Worm (Caenorhabditis elegans) whole organism, young adult: Measurements from ENCODE around the gene gst-18.

Experiments used
- B0035.1 ChIP-seq: sonication (generic microtip); optimal IDR thresholded peaks from 2 replicates; lab custom pipeline; 2016; ENCODE audit warnings: missing genetic modification characterization, mild to moderate bottlenecking, missing compliant biosample characterization, missing genotype, missing genetic modification reagents
- B0336.3 ChIP-seq: fragments of 200-800 bp; sonication (Bioruptor generic); IDR thresholded peaks from 2 replicates; pipeline ENCODE4 v1.3.6; 2022; ENCODE audit warnings: missing genetic modification characterization, missing compliant biosample characterization
- F22D6.2 ChIP-seq: sonication (generic microtip); optimal IDR thresholded peaks from 2 replicates; lab custom pipeline; 2016; ENCODE audit warnings: mild to moderate bottlenecking, missing genetic modification characterization, missing compliant biosample characterization
- F23B12.7 ChIP-seq: sonication (generic microtip); optimal IDR thresholded peaks from 2 replicates; lab custom pipeline; 2017; ENCODE audit warnings: missing genetic modification characterization, mild to moderate bottlenecking, missing compliant biosample characterization, antibody characterized with exemption, moderate library complexity; ENCODE audit not compliant: insufficient read depth
- F33H1.4 ChIP-seq: fragments of 200-800 bp; sonication (Bioruptor generic); IDR thresholded peaks from 2 replicates; pipeline ENCODE4 v1.3.6; 2022; ENCODE audit warnings: missing genetic modification reagents, missing genetic modification characterization, missing compliant biosample characterization
- F37B4.10 ChIP-seq: fragments of 200-800 bp; sonication (Bioruptor generic); IDR thresholded peaks from 2 replicates; pipeline ENCODE4 v1.3.6; 2022; ENCODE audit warnings: missing genetic modification characterization, missing compliant biosample characterization
- F39B2.1 ChIP-seq: fragments of 200-800 bp; sonication (Bioruptor generic); IDR thresholded peaks from 2 replicates; pipeline ENCODE4 v1.3.6; 2022; ENCODE audit warnings: missing genetic modification reagents, missing genetic modification characterization, missing compliant biosample characterization
- F49E8.2 ChIP-seq: sonication (generic microtip); optimal IDR thresholded peaks from 3 replicates; lab custom pipeline; 2017; ENCODE audit warnings: missing genetic modification characterization, mild to moderate bottlenecking, missing compliant biosample characterization, antibody characterized with exemption, moderate library complexity; ENCODE audit not compliant: insufficient read depth
- F57C9.4 ChIP-seq: sonication (generic microtip); optimal IDR thresholded peaks from 2 replicates; lab custom pipeline; 2017; ENCODE audit warnings: mild to moderate bottlenecking, missing genetic modification characterization, missing compliant biosample characterization
- T07F8.4 ChIP-seq: sonication (generic microtip); optimal IDR thresholded peaks from 2 replicates; lab custom pipeline; 2016; ENCODE audit warnings: mild to moderate bottlenecking, missing genetic modification characterization, moderate library complexity, missing compliant biosample characterization
- Y53G8AR.9 ChIP-seq: fragments of 200-800 bp; sonication (Bioruptor generic); conservative IDR thresholded peaks from 2 replicates; pipeline ENCODE4 v1.3.6; 2022; ENCODE audit warnings: missing genetic modification reagents, missing genetic modification characterization, missing compliant biosample characterization
- Y95B8A.8 ChIP-seq: fragments of 200-800 bp; sonication (Bioruptor generic); IDR thresholded peaks from 2 replicates; pipeline ENCODE4 v1.3.6; 2022; ENCODE audit warnings: missing genetic modification reagents, missing genetic modification characterization, missing compliant biosample characterization
- aptf-2 ChIP-seq: fragments of 200-800 bp; sonication (Bioruptor generic); conservative IDR thresholded peaks from 2 replicates; pipeline ENCODE4 v1.3.6; 2022; ENCODE audit warnings: missing genetic modification reagents, missing genetic modification characterization, missing compliant biosample characterization
- aptf-3 ChIP-seq: fragments of 200-800 bp; sonication (Bioruptor generic); IDR thresholded peaks from 2 replicates; pipeline ENCODE4 v1.3.6; 2022; ENCODE audit warnings: missing genetic modification characterization, missing compliant biosample characterization
- attf-5 ChIP-seq: fragments of 200-800 bp; sonication (Bioruptor generic); optimal IDR thresholded peaks from 2 replicates; lab custom pipeline; 2018; ENCODE audit warnings: mild to moderate bottlenecking, missing genetic modification characterization, missing compliant biosample characterization
- attf-6 ChIP-seq: fragments of 200-800 bp; sonication (Bioruptor generic); IDR thresholded peaks from 2 replicates; pipeline ENCODE4 v1.3.6; 2022; ENCODE audit warnings: missing genetic modification reagents, missing genetic modification characterization, missing compliant biosample characterization
- cebp-1 ChIP-seq, 2 experiments: fragments of 200-800 bp in 1 of 2; sonication (Bioruptor generic) in 1 of 2; sonication (generic microtip) in 1 of 2; IDR thresholded peaks in 1 of 2; optimal IDR thresholded peaks in 1 of 2; 2 replicates each; pipeline versions ENCODE4 v1.3.6 to Lab custom; 2017 to 2022; ENCODE audit warnings: missing compliant biosample characterization in 2 of 2, missing genetic modification characterization in 2 of 2, mild to moderate bottlenecking in 1 of 2, missing genetic modification reagents in 1 of 2, moderate library complexity in 1 of 2
- ceh-100 ChIP-seq: fragments of 200-800 bp; sonication (Bioruptor generic); IDR thresholded peaks from 2 replicates; pipeline ENCODE4 v1.3.6; 2022; ENCODE audit warnings: missing genetic modification reagents, missing genetic modification characterization, missing compliant biosample characterization
- ceh-27 ChIP-seq: fragments of 200-800 bp; sonication (Bioruptor generic); optimal IDR thresholded peaks from 2 replicates; lab custom pipeline; 2018; ENCODE audit warnings: mild to moderate bottlenecking, missing genetic modification characterization, moderate library complexity, missing compliant biosample characterization
- die-1 ChIP-seq: sonication (generic microtip); optimal IDR thresholded peaks from 2 replicates; lab custom pipeline; 2016; ENCODE audit warnings: missing genotype, mild to moderate bottlenecking, missing genetic modification characterization, missing compliant biosample characterization
- dox-1 ChIP-seq: fragments of 200-800 bp; sonication (Bioruptor generic); IDR thresholded peaks from 2 replicates; pipeline ENCODE4 v1.3.6; 2022; ENCODE audit warnings: missing genetic modification reagents, missing genetic modification characterization, missing compliant biosample characterization
- dpl-1 ChIP-seq: fragments of 150-350 bp; optimal IDR thresholded peaks from 2 replicates; lab custom pipeline; 2014; ENCODE audit warnings: missing biosample characterization, missing genetic modification reagents, missing genetic modification characterization
- egrh-3 ChIP-seq: fragments of 200-800 bp; sonication (Bioruptor generic); IDR thresholded peaks from 2 replicates; pipeline ENCODE4 v1.3.6; 2022; ENCODE audit warnings: missing genetic modification reagents, missing genetic modification characterization, missing compliant biosample characterization
- fkh-3 ChIP-seq: sonication (generic microtip); optimal IDR thresholded peaks from 2 replicates; lab custom pipeline; 2016; ENCODE audit warnings: mild to moderate bottlenecking, missing genetic modification characterization, missing compliant biosample characterization
- hlh-26 ChIP-seq: fragments of 200-800 bp; sonication (Bioruptor generic); conservative IDR thresholded peaks from 2 replicates; pipeline ENCODE4 v1.3.6; 2022; ENCODE audit warnings: missing genetic modification reagents, missing genetic modification characterization, missing compliant biosample characterization
- hrde-1 ChIP-seq: sonication (generic microtip); optimal IDR thresholded peaks from 2 replicates; lab custom pipeline; 2016; ENCODE audit warnings: missing genetic modification characterization, mild to moderate bottlenecking, missing compliant biosample characterization, moderate library complexity, missing genotype, missing genetic modification reagents, borderline replicate concordance
- let-526 ChIP-seq: fragments of 200-800 bp; sonication (Bioruptor generic); IDR thresholded peaks from 2 replicates; pipeline ENCODE4 v1.3.6; 2022; ENCODE audit warnings: missing genetic modification reagents, missing genetic modification characterization, missing compliant biosample characterization
- let-607 ChIP-seq, 2 experiments: fragments of 200-800 bp in 1 of 2; sonication (Bioruptor generic) in 1 of 2; sonication (generic microtip) in 1 of 2; optimal IDR thresholded peaks; 2 replicates each; lab custom pipeline; 2016 to 2018; ENCODE audit warnings: mild to moderate bottlenecking in 2 of 2, missing compliant biosample characterization in 2 of 2, missing genetic modification characterization in 2 of 2, moderate library complexity in 2 of 2, missing genotype in 1 of 2
- lin-40 ChIP-seq: sonication (generic microtip); optimal IDR thresholded peaks from 2 replicates; lab custom pipeline; 2016; ENCODE audit warnings: missing genetic modification characterization, mild to moderate bottlenecking, missing compliant biosample characterization, missing genotype, missing genetic modification reagents
- mxl-1 ChIP-seq: sonication (generic microtip); optimal IDR thresholded peaks from 2 replicates; lab custom pipeline; 2016; ENCODE audit warnings: missing genetic modification characterization, missing compliant biosample characterization
- nfya-2 ChIP-seq: fragments of 200-800 bp; sonication (Bioruptor generic); IDR thresholded peaks from 2 replicates; pipeline ENCODE4 v1.3.6; 2022; ENCODE audit warnings: missing genetic modification reagents, missing genetic modification characterization, missing compliant biosample characterization
- nfyb-1 ChIP-seq: fragments of 200-800 bp; sonication (Bioruptor generic); IDR thresholded peaks from 2 replicates; pipeline ENCODE4 v1.3.6; 2022; ENCODE audit warnings: missing genetic modification reagents, missing genetic modification characterization, missing compliant biosample characterization
- nhr-179 ChIP-seq: sonication (generic microtip); optimal IDR thresholded peaks from 2 replicates; lab custom pipeline; 2016; ENCODE audit warnings: mild to moderate bottlenecking, missing genetic modification characterization, missing compliant biosample characterization
- nhr-80 ChIP-seq: sonication (generic microtip); optimal IDR thresholded peaks from 2 replicates; lab custom pipeline; 2016; ENCODE audit warnings: missing genetic modification characterization, missing compliant biosample characterization
- repo-1 ChIP-seq: sonication (generic microtip); optimal IDR thresholded peaks from 2 replicates; lab custom pipeline; 2017; ENCODE audit warnings: mild to moderate bottlenecking, missing genetic modification characterization, missing compliant biosample characterization
- rpc-1 ChIP-seq, 2 experiments: fragments of 150-350 bp in 1 of 2; sonication (generic microtip) in 1 of 2; optimal IDR thresholded peaks; 2 replicates each; lab custom pipeline; 2014 to 2018; ENCODE audit warnings: missing biosample characterization in 1 of 2, missing genetic modification characterization in 1 of 2, missing genetic modification reagents in 1 of 2, missing genotype in 1 of 2
- somi-1 ChIP-seq: fragments of 200-800 bp; sonication (Bioruptor generic); optimal IDR thresholded peaks from 2 replicates; lab custom pipeline; 2018; ENCODE audit warnings: mild to moderate bottlenecking, missing genetic modification characterization, missing compliant biosample characterization
- tbp1 ChIP-seq: fragments of 200-800 bp; sonication (Bioruptor generic); optimal IDR thresholded peaks from 2 replicates; lab custom pipeline; 2018; ENCODE audit warnings: mild to moderate bottlenecking, missing genetic modification characterization, missing compliant biosample characterization
- tlf-1 ChIP-seq: fragments of 200-800 bp; sonication (Bioruptor generic); optimal IDR thresholded peaks from 2 replicates; lab custom pipeline; 2018; ENCODE audit warnings: mild to moderate bottlenecking, missing genetic modification characterization, missing compliant biosample characterization
- unc-130 ChIP-seq: sonication (generic microtip); optimal IDR thresholded peaks from 2 replicates; lab custom pipeline; 2016; ENCODE audit warnings: missing genetic modification reagents, missing genetic modification characterization, missing compliant biosample characterization
- xnd-1 ChIP-seq: sonication (generic microtip); optimal IDR thresholded peaks from 2 replicates; lab custom pipeline; 2016; ENCODE audit warnings: missing genotype, missing genetic modification reagents, missing genetic modification characterization, missing compliant biosample characterization
- zfh-2 ChIP-seq: fragments of 200-800 bp; sonication (Bioruptor generic); conservative IDR thresholded peaks from 2 replicates; pipeline ENCODE4 v1.3.6; 2022; ENCODE audit warnings: missing genetic modification reagents, missing genetic modification characterization, missing compliant biosample characterization
- ztf-18 ChIP-seq: sonication (generic microtip); optimal IDR thresholded peaks from 2 replicates; lab custom pipeline; 2016; ENCODE audit warnings: missing genotype, mild to moderate bottlenecking, missing genetic modification characterization, missing compliant biosample characterization

gst-18 gene

DNA sequence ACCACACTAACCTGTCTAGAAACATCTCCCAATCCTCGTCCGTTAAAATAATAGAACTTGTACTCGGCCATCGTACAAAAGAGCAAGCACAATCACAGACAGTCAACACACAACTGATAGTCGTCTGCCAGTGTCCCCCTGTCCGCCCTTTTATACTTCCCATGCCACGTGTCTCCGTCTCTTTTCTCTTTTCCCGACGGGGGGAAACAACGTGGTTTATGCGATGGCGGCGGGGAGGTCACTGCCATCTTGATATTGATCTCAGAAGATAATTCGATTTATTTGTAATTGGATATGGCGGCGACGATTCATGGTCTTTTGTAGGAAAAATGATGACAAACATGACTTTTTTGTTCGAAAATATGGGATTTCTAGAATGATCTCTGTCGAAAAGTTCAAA, 21.0 kb downstream of the gst-18 start, which contains the start of gene gst-20:
TSS of gene gst-20 (minus strand) at position 170 of the 400 bp plus-strand sequence.
- peak; percentile 50 for TF ChIP-seq tbp1 (GFP tag; lab: Kevin White, UChicago)
- TF ChIP-seq nfya-2: no peak
- TF ChIP-seq nhr-80: peak; percentile 71
- peak; percentile 8 for TF ChIP-seq attf-5 (GFP tag; lab: Kevin White, UChicago)
- TF ChIP-seq dox-1 (GFP tag; lab: Robert Waterston, UW): 0 out of 2 replicates have a peak, but pooled peaks have one; percentile 34
- peak in 1 of 2 experiments; percentile 15 for TF ChIP-seq let-607 (tag; optimal IDR thresholded peaks at IDR 0.05; lab: Kevin White, UChicago)
- TF ChIP-seq attf-6 (GFP tag; lab: Robert Waterston, UW): no peak
- TF ChIP-seq lin-40: peak; percentile 20
- no peak for TF ChIP-seq rpc-1 (optimal IDR thresholded peaks at IDR 0.05; lab: Kevin White, UChicago)
- TF ChIP-seq rpc-1 (tag; optimal IDR thresholded peaks at IDR 0.05; lab: Kevin White, UChicago): no peak
- TF ChIP-seq Y53G8AR.9 (GFP tag; lab: Robert Waterston, UW): no peak
- no peak for TF ChIP-seq cebp-1 (GFP tag; IDR thresholded peaks at IDR 0.05; lab: Robert Waterston, UW)
- peak; percentile 29 for TF ChIP-seq cebp-1 (tag; optimal IDR thresholded peaks at IDR 0.05; lab: Kevin White, UChicago)

DNA sequence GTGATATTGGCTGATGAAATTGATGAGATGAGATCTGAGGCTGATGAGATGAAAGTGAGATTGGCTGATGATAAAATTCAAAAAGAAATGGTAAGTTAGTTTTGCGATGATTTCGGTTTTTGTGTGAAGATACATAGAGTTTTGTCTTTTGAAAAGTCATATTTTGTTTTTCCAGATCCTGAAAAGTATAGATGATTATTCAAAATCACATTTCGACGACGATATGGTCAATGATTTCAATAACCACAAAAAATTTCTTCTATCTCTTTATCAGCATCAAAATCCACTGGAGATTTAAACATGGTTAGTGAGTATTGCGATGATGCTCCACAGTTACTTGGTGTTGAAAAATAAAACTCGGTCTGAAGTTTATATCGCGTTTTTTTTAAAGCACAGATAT, 29.8 kb downstream of the gst-18 start, which contains the start of gene csp-1:
TSS of gene csp-1 (plus strand) at position 301 of the 400 bp plus-strand sequence.
- TF ChIP-seq nhr-179 (tag; lab: Kevin White, UChicago) (no peak), aptf-3 (GFP tag; lab: Robert Waterston, UW) (no peak), F37B4.10 (GFP tag; lab: Robert Waterston, UW) (no peak), let-526 (GFP tag; lab: Robert Waterston, UW) (no peak), B0035.1 (tag; lab: Kevin White, UChicago) (no peak), aptf-2 (GFP tag; lab: Robert Waterston, UW) (no peak), F33H1.4 (GFP tag; lab: Robert Waterston, UW) (no peak), nhr-80 (no peak), F57C9.4 (tag; lab: Kevin White, UChicago) (no peak), tlf-1 (GFP tag; lab: Kevin White, UChicago) (no peak)

DNA sequence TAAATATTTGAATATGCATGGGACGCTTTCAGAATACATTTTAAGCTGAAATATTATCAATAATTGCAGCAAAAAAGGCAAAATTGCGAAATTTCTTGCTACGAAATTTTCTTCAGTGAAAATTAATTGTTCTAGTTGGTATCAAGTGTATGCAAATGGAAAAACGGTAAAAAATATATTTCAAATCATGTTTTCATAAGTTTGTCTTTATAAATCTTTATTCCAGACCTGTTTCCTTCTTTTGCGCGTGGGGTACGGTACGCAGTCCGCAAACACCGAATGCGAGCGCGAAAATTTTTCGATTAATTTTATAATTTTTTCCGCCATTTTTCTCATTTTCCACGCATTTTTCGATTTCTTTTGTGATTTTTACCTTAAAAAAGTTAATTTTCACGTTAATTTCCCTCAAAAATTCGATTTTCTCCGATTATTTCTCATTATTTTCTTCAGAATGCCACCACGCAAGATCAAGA, 34.1 kb downstream of the gst-18 start, which contains the start of the genes fbxc-23 and csc-1:
TSS of gene fbxc-23 (minus strand) at position 51 of the 473 bp plus-strand sequence.
TSS of gene csc-1 (plus strand) at position 451 of the 473 bp plus-strand sequence.
- TF ChIP-seq let-607 (tag; optimal IDR thresholded peaks at IDR 0.05; lab: Kevin White, UChicago) (no peak), tbp1 (GFP tag; lab: Kevin White, UChicago) (peak; percentile 24), zfh-2 (no peak), egrh-3 (GFP tag; lab: Robert Waterston, UW) (no peak), ceh-27 (GFP tag; lab: Kevin White, UChicago) (no peak), F49E8.2 (tag; lab: Kevin White, UChicago) (peak; percentile 62), F22D6.2 (tag; lab: Kevin White, UChicago) (no peak), Y95B8A.8 (GFP tag; lab: Robert Waterston, UW) (peak; percentile 44; the same call in 1 of the 2 replicates), ceh-100 (GFP tag; lab: Robert Waterston, UW) (no peak), somi-1 (GFP tag; lab: Kevin White, UChicago) (no peak), fkh-3 (no peak), F23B12.7 (no peak), ztf-18 (no peak), hrde-1 (tag; lab: Kevin White, UChicago) (no peak), xnd-1 (tag; lab: Kevin White, UChicago) (peak; percentile 92), hlh-26 (GFP tag; lab: Robert Waterston, UW) (no peak), repo-1 (tag; lab: Kevin White, UChicago) (no peak), unc-130 (GFP tag; lab: Kevin White, UChicago) (no peak), die-1 (tag; lab: Kevin White, UChicago) (no peak), B0336.3 (GFP tag; lab: Robert Waterston, UW) (no peak), attf-5 (GFP tag; lab: Kevin White, UChicago) (no peak), F39B2.1 (GFP tag; lab: Robert Waterston, UW) (no peak), T07F8.4 (tag; lab: Kevin White, UChicago) (no peak), nfyb-1 (GFP tag; lab: Robert Waterston, UW) (no peak), dox-1 (GFP tag; lab: Robert Waterston, UW) (peak; percentile 67), F33H1.4 (GFP tag; lab: Robert Waterston, UW) (peak; percentile 74), dpl-1 (peak; percentile 88), mxl-1 (tag; lab: Kevin White, UChicago) (no peak), aptf-2 (GFP tag; lab: Robert Waterston, UW) (no peak)
